Worm (Caenorhabditis elegans) whole organism, late embryonic: ENCODE results near the gene elli-1.

ENCODE experiments used
- C08G9.2 ChIP-seq: sonication (generic microtip); optimal IDR thresholded peaks from 2 replicates; lab custom pipeline; 2016; ENCODE audit warnings: mild to moderate bottlenecking, missing genetic modification characterization, moderate library complexity, missing compliant biosample characterization
- C38D4.7 ChIP-seq: fragments of 200-800 bp; sonication (Bioruptor generic); optimal IDR thresholded peaks from 2 replicates; lab custom pipeline; 2018; ENCODE audit warnings: mild to moderate bottlenecking, missing genetic modification characterization, moderate library complexity, missing compliant biosample characterization
- K02D7.2 ChIP-seq: sonication (generic microtip); optimal IDR thresholded peaks from 2 replicates; lab custom pipeline; 2017; ENCODE audit warnings: mild to moderate bottlenecking, missing genetic modification characterization, missing compliant biosample characterization
- K09A11.1 ChIP-seq: sonication (generic microtip); optimal IDR thresholded peaks from 2 replicates; lab custom pipeline; 2017; ENCODE audit warnings: antibody characterized with exemption, mild to moderate bottlenecking, missing genetic modification characterization, missing compliant biosample characterization; ENCODE audit not compliant: insufficient read depth
- Y22D7AL.16 ChIP-seq: sonication (generic microtip); optimal IDR thresholded peaks from 2 replicates; lab custom pipeline; 2016; ENCODE audit warnings: missing genetic modification characterization, missing compliant biosample characterization
- ahr-1 ChIP-seq: sonication (generic microtip); optimal IDR thresholded peaks from 2 replicates; lab custom pipeline; 2016; ENCODE audit warnings: missing genetic modification characterization, missing compliant biosample characterization
- ama-1 ChIP-seq: fragments of 150-350 bp; optimal IDR thresholded peaks from 2 replicates; lab custom pipeline; 2014
- ceh-14 ChIP-seq: sonication (generic microtip); optimal IDR thresholded peaks from 2 replicates; lab custom pipeline; 2016; ENCODE audit warnings: missing genotype, missing genetic modification characterization, missing compliant biosample characterization
- ceh-18 ChIP-seq: sonication (generic microtip); optimal IDR thresholded peaks from 2 replicates; lab custom pipeline; 2016; ENCODE audit warnings: missing genetic modification characterization, missing compliant biosample characterization
- ceh-19 ChIP-seq: fragments of 200-800 bp; sonication (Bioruptor generic); optimal IDR thresholded peaks from 2 replicates; lab custom pipeline; 2018; ENCODE audit warnings: mild to moderate bottlenecking, missing genetic modification characterization, missing compliant biosample characterization
- ceh-22 ChIP-seq: sonication (generic microtip); optimal IDR thresholded peaks from 2 replicates; lab custom pipeline; 2017; ENCODE audit warnings: missing biosample characterization, missing genetic modification characterization
- ceh-30 ChIP-seq: fragments of 150-350 bp; optimal IDR thresholded peaks from 2 replicates; lab custom pipeline; 2014; ENCODE audit warnings: missing biosample characterization, missing genetic modification characterization
- ceh-34 ChIP-seq: sonication (generic microtip); optimal IDR thresholded peaks from 2 replicates; lab custom pipeline; 2016; ENCODE audit warnings: mild to moderate bottlenecking, missing genetic modification characterization, missing compliant biosample characterization
- ceh-6 ChIP-seq: fragments of 200-800 bp; sonication (Bioruptor generic); optimal IDR thresholded peaks from 2 replicates; lab custom pipeline; 2018; ENCODE audit warnings: mild to moderate bottlenecking, missing genetic modification characterization, missing compliant biosample characterization
- ceh-9 ChIP-seq: sonication (generic microtip); optimal IDR thresholded peaks from 2 replicates; lab custom pipeline; 2016; ENCODE audit warnings: mild to moderate bottlenecking, missing genetic modification characterization, inconsistent platforms, missing compliant biosample characterization
- che-1 ChIP-seq: sonication (generic microtip); optimal IDR thresholded peaks from 2 replicates; lab custom pipeline; 2016; ENCODE audit warnings: mild to moderate bottlenecking, missing genetic modification characterization, missing compliant biosample characterization
- dve-1 ChIP-seq: sonication (generic microtip); optimal IDR thresholded peaks from 2 replicates; lab custom pipeline; 2017; ENCODE audit warnings: antibody characterized with exemption, mild to moderate bottlenecking, missing genetic modification characterization, missing compliant biosample characterization
- elt-4 ChIP-seq: sonication (generic microtip); optimal IDR thresholded peaks from 2 replicates; lab custom pipeline; 2016; ENCODE audit warnings: missing genetic modification characterization, missing compliant biosample characterization
- ets-4 ChIP-seq: sonication (generic microtip); optimal IDR thresholded peaks from 2 replicates; lab custom pipeline; 2016; ENCODE audit warnings: missing genetic modification characterization, missing compliant biosample characterization
- fkh-10 ChIP-seq: fragments of 150-350 bp; optimal IDR thresholded peaks from 2 replicates; lab custom pipeline; 2014; ENCODE audit warnings: missing biosample characterization, missing genetic modification reagents, missing genetic modification characterization
- hlh-13 ChIP-seq: fragments of 200-800 bp; sonication (Bioruptor generic); optimal IDR thresholded peaks from 2 replicates; lab custom pipeline; 2018; ENCODE audit warnings: mild to moderate bottlenecking, missing genetic modification characterization, missing compliant biosample characterization
- hlh-30 ChIP-seq: sonication (generic microtip); optimal IDR thresholded peaks from 2 replicates; lab custom pipeline; 2017; ENCODE audit warnings: antibody characterized with exemption, missing genetic modification characterization, missing compliant biosample characterization; ENCODE audit not compliant: insufficient read depth
- lim-6 ChIP-seq: sonication (generic microtip); optimal IDR thresholded peaks from 2 replicates; lab custom pipeline; 2016; ENCODE audit warnings: missing genetic modification characterization, missing compliant biosample characterization
- lin-11 ChIP-seq: fragments of 200-800 bp; sonication (Bioruptor generic); optimal IDR thresholded peaks from 2 replicates; lab custom pipeline; 2018; ENCODE audit warnings: mild to moderate bottlenecking, missing genetic modification characterization, missing compliant biosample characterization
- madf-2 ChIP-seq: sonication (generic microtip); optimal IDR thresholded peaks from 2 replicates; lab custom pipeline; 2017; ENCODE audit warnings: missing genetic modification characterization, missing compliant biosample characterization
- nhr-11 ChIP-seq: fragments of 150-350 bp; optimal IDR thresholded peaks from 2 replicates; lab custom pipeline; 2014; ENCODE audit warnings: missing biosample characterization, missing genetic modification characterization
- nhr-232 ChIP-seq: sonication (generic microtip); optimal IDR thresholded peaks from 2 replicates; lab custom pipeline; 2016; ENCODE audit warnings: missing genetic modification characterization, missing compliant biosample characterization
- npax-4 ChIP-seq: sonication (generic microtip); optimal IDR thresholded peaks from 2 replicates; lab custom pipeline; 2016; ENCODE audit warnings: missing genetic modification characterization, missing compliant biosample characterization
- pag-3 ChIP-seq: sonication (generic microtip); optimal IDR thresholded peaks from 2 replicates; lab custom pipeline; 2016; ENCODE audit warnings: missing compliant biosample characterization, missing genetic modification characterization, borderline replicate concordance
- pha-2 ChIP-seq: sonication (generic microtip); optimal IDR thresholded peaks from 2 replicates; lab custom pipeline; 2017; ENCODE audit warnings: mild to moderate bottlenecking, missing genetic modification characterization, missing compliant biosample characterization
- pros-1 ChIP-seq: fragments of 150-350 bp; optimal IDR thresholded peaks from 2 replicates; lab custom pipeline; 2014; ENCODE audit warnings: missing biosample characterization, missing genetic modification reagents, missing genetic modification characterization
- sdc-2 ChIP-seq: sonication (generic microtip); optimal IDR thresholded peaks from 2 replicates; lab custom pipeline; 2016; ENCODE audit warnings: missing genotype, missing genetic modification characterization, missing compliant biosample characterization
- sox-2 ChIP-seq: fragments of 200-800 bp; sonication (Bioruptor generic); IDR thresholded peaks from 2 replicates; pipeline ENCODE4 v1.3.6; 2022; ENCODE audit warnings: missing genetic modification reagents, missing genetic modification characterization, missing compliant biosample characterization
- sox-4 ChIP-seq: sonication (generic microtip); optimal IDR thresholded peaks from 2 replicates; lab custom pipeline; 2017; ENCODE audit warnings: mild to moderate bottlenecking, missing genetic modification characterization, inconsistent platforms, missing compliant biosample characterization
- syd-9 ChIP-seq: sonication (generic microtip); optimal IDR thresholded peaks from 2 replicates; lab custom pipeline; 2016; ENCODE audit warnings: mild to moderate bottlenecking, missing genetic modification characterization, moderate library complexity, missing compliant biosample characterization
- tbx-2 ChIP-seq: sonication (generic microtip); optimal IDR thresholded peaks from 2 replicates; lab custom pipeline; 2016; ENCODE audit warnings: missing genetic modification characterization, missing compliant biosample characterization
- ttx-3 ChIP-seq: sonication (generic microtip); optimal IDR thresholded peaks from 2 replicates; lab custom pipeline; 2016; ENCODE audit warnings: missing genetic modification reagents, missing genetic modification characterization, missing compliant biosample characterization
- unc-55 ChIP-seq: sonication (generic microtip); optimal IDR thresholded peaks from 2 replicates; lab custom pipeline; 2017; ENCODE audit warnings: missing biosample characterization, missing genetic modification reagents, missing genetic modification characterization
- zip-5 ChIP-seq: sonication (generic microtip); optimal IDR thresholded peaks from 2 replicates; lab custom pipeline; 2016; ENCODE audit warnings: missing genetic modification characterization, missing compliant biosample characterization

Gene elli-1

DNA sequence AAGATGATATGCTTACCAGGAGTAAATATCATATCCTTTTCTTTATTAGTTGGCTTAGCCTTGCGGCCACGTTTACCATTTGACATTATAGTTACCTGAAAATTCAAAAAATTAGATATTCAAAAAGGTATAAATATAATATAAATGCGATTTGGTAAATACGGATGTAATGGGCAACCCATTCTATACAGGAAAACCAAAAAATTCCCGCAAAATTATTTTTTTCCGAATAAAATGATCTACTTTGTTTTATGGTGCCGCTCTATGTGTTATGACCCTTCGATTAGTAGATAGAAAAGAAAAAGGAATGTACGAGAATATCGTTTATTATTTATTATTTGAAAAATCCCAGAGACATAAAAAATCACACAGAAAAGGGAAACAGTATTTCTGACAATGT, at the start of gene elli-1:
Gene elli-1 (minus strand): TSS at position 101 of the 400 bp plus-strand sequence.
- TF ChIP-seq zip-5 (tag; lab: Kevin White, UChicago): no peak
- no peak for TF ChIP-seq C08G9.2
- TF ChIP-seq elt-4 (tag; lab: Kevin White, UChicago): no peak

- TF ChIP-seq ceh-18 (tag; lab: Kevin White, UChicago) (no peak), dve-1 (tag; lab: Kevin White, UChicago) (no peak), K02D7.2 (no peak), ceh-34 (tag; lab: Kevin White, UChicago) (no peak), ahr-1 (no peak), ceh-30 (no peak), tbx-2 (tag; lab: Kevin White, UChicago) (no peak), ets-4 (no peak)
These were observed 43.6 kb upstream of the elli-1 start, which contains the start of gene clec-182 for ce11 chrIV:8798255-8798654. TSS of gene clec-182 (minus strand) at chrIV:8798355.

- TF ChIP-seq che-1 (no peak), ceh-9 (no peak), ceh-22 (no peak), nhr-232 (no peak), nhr-11 (no peak), hlh-13 (GFP tag; lab: Kevin White, UChicago) (no peak), ceh-30 (no peak)
- TF ChIP-seq, all 69 proteins: peak for 0
These were observed 41.6 kb upstream of the elli-1 start for ce11 chrIV:8796246-8796645.

DNA sequence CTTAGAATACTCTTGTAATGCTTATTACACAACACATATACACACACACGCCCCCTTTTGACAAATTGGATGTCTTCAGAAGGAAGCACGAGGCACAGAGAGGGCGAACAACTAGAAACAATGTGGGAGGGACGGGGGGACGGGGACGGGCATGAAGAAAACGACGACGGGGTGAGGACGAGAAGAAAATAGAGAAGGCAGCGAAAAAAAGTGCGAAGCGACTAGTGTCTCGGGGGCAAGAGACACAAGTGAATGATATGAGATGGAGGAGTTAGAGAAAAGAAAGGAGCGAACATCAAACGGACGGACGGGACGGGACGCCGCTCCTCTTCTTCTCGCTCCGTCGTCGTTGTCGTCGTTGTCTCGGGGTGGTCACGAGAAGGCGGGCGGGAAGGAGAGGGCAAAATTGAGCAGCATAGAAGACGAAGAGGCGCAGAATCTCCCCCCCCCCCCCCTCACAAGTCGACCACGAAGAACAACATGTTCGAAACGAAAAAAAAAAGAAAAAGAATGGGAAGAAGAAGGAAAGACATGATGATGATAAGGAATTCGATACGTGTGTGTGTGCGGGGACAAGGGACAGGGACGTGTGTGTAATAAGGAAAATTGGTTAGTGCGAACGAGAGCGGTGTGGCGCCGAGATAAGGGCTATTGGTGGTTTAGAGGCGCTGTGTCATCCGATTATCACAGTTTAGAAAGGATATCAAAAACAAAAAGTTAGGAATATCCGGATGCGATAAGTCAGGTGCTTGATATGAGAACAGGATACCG, 40.5 kb upstream of the elli-1 start:
- TF ChIP-seq syd-9 (tag; lab: Kevin White, UChicago): no peak
- peak; percentile 30 for TF ChIP-seq ceh-18 (tag; lab: Kevin White, UChicago)
- TF ChIP-seq K09A11.1 (tag; lab: Kevin White, UChicago): no peak
- TF ChIP-seq ceh-19 (GFP tag; lab: Kevin White, UChicago): peak; percentile 13
- TF ChIP-seq nhr-11: no peak
- no peak for TF ChIP-seq ceh-9

- TF ChIP-seq madf-2 (no peak), ceh-30 (no peak), ceh-19 (GFP tag; lab: Kevin White, UChicago) (no peak), nhr-11 (no peak), ceh-9 (no peak), dve-1 (tag; lab: Kevin White, UChicago) (no peak), ceh-14 (tag; lab: Kevin White, UChicago) (no peak), sox-2 (no peak), pag-3 (tag; lab: Kevin White, UChicago) (no peak), ceh-18 (tag; lab: Kevin White, UChicago) (no peak)
These were observed 38.6 kb upstream of the elli-1 start for ce11 chrIV:8793223-8793622.

ce11 chrIV:8792808-8793207, 38.2 kb upstream of the elli-1 start, which contains the start of gene C33D9.3:
TSS of gene C33D9.3 (minus strand) at chrIV:8792908.
- TF ChIP-seq ahr-1: no peak
- TF ChIP-seq C38D4.7 (GFP tag; lab: Kevin White, UChicago): no peak
- TF ChIP-seq sdc-2 (tag; lab: Kevin White, UChicago): no peak
- no peak for TF ChIP-seq madf-2
- no peak for TF ChIP-seq Y22D7AL.16
- no peak for TF ChIP-seq hlh-30 (tag; lab: Kevin White, UChicago)
- TF ChIP-seq pros-1 (tag; lab: Kevin White, UChicago): no peak

- TF ChIP-seq lin-11 (tag; lab: Kevin White, UChicago): no peak
- no peak for TF ChIP-seq fkh-10 (GFP tag; lab: Kevin White, UChicago)
- TF ChIP-seq ets-4: no peak
- TF ChIP-seq sox-4 (tag; lab: Kevin White, UChicago): no peak
- TF ChIP-seq npax-4 (tag; lab: Kevin White, UChicago): no peak
- no peak for TF ChIP-seq zip-5 (tag; lab: Kevin White, UChicago)
- no peak for TF ChIP-seq sdc-2 (tag; lab: Kevin White, UChicago)
- TF ChIP-seq elt-4 (tag; lab: Kevin White, UChicago): no peak
- TF ChIP-seq ceh-19 (GFP tag; lab: Kevin White, UChicago): no peak
- TF ChIP-seq pha-2: no peak
- TF ChIP-seq nhr-232: no peak
- no peak for TF ChIP-seq ceh-6
- TF ChIP-seq ceh-18 (tag; lab: Kevin White, UChicago): no peak
- no peak for TF ChIP-seq unc-55 (GFP tag; lab: Kevin White, UChicago)
- TF ChIP-seq che-1: no peak
- no peak for TF ChIP-seq ttx-3 (tag; lab: Kevin White, UChicago)
- no peak for TF ChIP-seq lim-6
- no peak for TF ChIP-seq Y22D7AL.16
- TF ChIP-seq ama-1 (lab: Kevin White, UChicago): no peak
These were observed 35.5 kb upstream of the elli-1 start, which contains the start of gene sru-35 for ce11 chrIV:8790144-8790543. TSS of gene sru-35 (minus strand) at chrIV:8790244.
